Worm (Caenorhabditis elegans): ENCODE results near the gene srt-68.

srt-68 gene

DNA sequence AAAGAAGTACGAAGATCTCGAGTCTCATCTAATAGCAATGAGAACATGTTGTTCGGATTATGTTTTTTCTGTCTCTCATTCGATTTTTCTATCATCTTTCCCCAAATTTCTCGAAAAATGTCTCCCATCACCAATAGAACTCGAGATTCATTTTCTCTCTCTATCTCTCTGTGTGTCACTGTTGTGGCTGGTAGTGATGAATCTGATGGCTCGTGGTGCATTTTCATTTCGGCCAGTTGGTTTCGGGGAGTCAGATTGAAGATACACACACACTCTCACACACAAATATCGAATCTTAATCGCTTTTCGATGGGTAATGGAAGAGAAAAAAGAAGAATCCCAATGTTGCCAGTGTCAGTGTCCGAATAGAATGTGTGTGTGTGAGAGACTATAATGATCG, 44.0 kb upstream of the srt-68 start (continued):
- TF ChIP-seq lin-14 (GFP tag; optimal IDR thresholded peaks at IDR 0.05) (peak; percentile 81), mef-2 (tag; optimal IDR thresholded peaks at IDR 0.05) (no peak), C34B4.2 (tag; optimal IDR thresholded peaks at IDR 0.05) (no peak), nhr-12 (tag; optimal IDR thresholded peaks at IDR 0.05) (no peak), nhr-71 (tag; optimal IDR thresholded peaks at IDR 0.05) (peak; percentile 72), lin-15B (tag; optimal IDR thresholded peaks at IDR 0.05) (no peak), dpl-1 (GFP tag; optimal IDR thresholded peaks at IDR 0.05) (no peak), fos-1 (tag; optimal IDR thresholded peaks at IDR 0.05) (no peak), ces-1 (GFP tag; optimal IDR thresholded peaks at IDR 0.05) (no peak), skn-1 (tag; optimal IDR thresholded peaks at IDR 0.05) (no peak), C16A3.4 (tag; optimal IDR thresholded peaks at IDR 0.05) (no peak), snu-23 (GFP tag; optimal IDR thresholded peaks at IDR 0.05) (peak; percentile 36), irx-1 (tag; optimal IDR thresholded peaks at IDR 0.05) (no peak), nhr-77 (tag; optimal IDR thresholded peaks at IDR 0.05) (no peak), fkh-4 (tag; optimal IDR thresholded peaks at IDR 0.05; ENCODE audit: borderline replicate concordance) (peak; percentile 53), mdl-1 (tag; optimal IDR thresholded peaks at IDR 0.05) (peak in 1 of 2 experiments; percentile 56)

DNA sequence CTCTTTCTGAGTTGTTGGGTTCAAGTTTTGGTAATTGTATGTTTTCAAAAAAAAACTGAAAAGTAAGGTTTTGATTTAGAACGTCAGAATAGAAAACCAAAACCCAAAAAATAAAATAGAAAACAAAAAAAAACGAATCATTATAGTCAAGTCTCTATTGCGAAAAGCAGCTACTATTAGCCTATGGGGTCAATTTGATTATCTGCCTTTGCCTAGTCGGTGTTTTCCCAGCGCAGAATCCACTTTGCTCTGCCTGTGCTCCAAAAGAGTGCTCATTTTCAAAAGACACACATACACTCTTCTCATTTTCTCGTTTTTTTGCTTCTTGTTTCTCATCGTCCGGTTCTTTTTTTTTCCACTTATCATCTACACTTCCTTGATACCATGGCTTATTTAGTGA, 36.8 kb upstream of the srt-68 start:
- TF ChIP-seq ceh-63 (GFP tag; optimal IDR thresholded peaks at IDR 0.05) (no peak), lin-15B (tag; optimal IDR thresholded peaks at IDR 0.05) (no peak), aly-2 (tag; optimal IDR thresholded peaks at IDR 0.05) (no peak), dpl-1 (GFP tag; optimal IDR thresholded peaks at IDR 0.05) (no peak), hlh-17 (GFP tag; optimal IDR thresholded peaks at IDR 0.05; ENCODE audit: borderline replicate concordance) (no peak), ama-1 (optimal IDR thresholded peaks at IDR 0.05) (no peak), pax-3 (tag; optimal IDR thresholded peaks at IDR 0.05) (no peak), tlp-1 (tag; optimal IDR thresholded peaks at IDR 0.05) (no peak), fos-1 (tag; optimal IDR thresholded peaks at IDR 0.05) (no peak), nhr-28 (tag; optimal IDR thresholded peaks at IDR 0.05) (no peak), swsn-7 (tag; optimal IDR thresholded peaks at IDR 0.05) (no peak), jun-1 (tag; optimal IDR thresholded peaks at IDR 0.05) (no peak), ces-1 (GFP tag; optimal IDR thresholded peaks at IDR 0.05) (no peak), nhr-90 (tag; optimal IDR thresholded peaks at IDR 0.05; ENCODE audit: poor library complexity) (no peak), nhr-77 (tag; optimal IDR thresholded peaks at IDR 0.05) (no peak)

DNA sequence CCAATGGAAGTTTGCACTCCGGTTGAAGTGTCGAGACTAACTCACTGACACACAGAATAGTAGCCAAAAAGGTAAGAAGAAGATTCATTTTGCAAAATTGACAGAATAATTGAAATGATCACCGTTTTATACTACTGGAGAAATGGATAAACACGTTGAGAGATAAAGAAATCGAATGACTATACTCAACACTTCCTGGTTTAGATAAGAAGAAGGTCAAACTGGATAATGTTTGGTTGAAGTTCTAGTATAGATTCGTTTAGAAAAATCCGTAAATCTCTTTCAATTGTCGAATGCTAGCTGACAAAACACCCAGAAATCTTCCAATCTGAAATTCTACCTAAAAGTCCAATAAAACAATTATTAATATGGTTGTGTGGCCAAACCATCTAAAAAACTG, 35.4 kb upstream of the srt-68 start, which contains the start of gene Y49G5A.1:
TSS of gene Y49G5A.1 (minus strand) at position 101 of the 400 bp plus-strand sequence.
- TF ChIP-seq mef-2 (tag; optimal IDR thresholded peaks at IDR 0.05) (no peak), nhr-19 (GFP tag; conservative IDR thresholded peaks at IDR 0.05) (no peak), ztf-11 (tag; optimal IDR thresholded peaks at IDR 0.05) (no peak), C04F5.9 (tag; optimal IDR thresholded peaks at IDR 0.05) (no peak), nhr-47 (tag; optimal IDR thresholded peaks at IDR 0.05) (no peak), aly-2 (tag; optimal IDR thresholded peaks at IDR 0.05) (no peak)

DNA sequence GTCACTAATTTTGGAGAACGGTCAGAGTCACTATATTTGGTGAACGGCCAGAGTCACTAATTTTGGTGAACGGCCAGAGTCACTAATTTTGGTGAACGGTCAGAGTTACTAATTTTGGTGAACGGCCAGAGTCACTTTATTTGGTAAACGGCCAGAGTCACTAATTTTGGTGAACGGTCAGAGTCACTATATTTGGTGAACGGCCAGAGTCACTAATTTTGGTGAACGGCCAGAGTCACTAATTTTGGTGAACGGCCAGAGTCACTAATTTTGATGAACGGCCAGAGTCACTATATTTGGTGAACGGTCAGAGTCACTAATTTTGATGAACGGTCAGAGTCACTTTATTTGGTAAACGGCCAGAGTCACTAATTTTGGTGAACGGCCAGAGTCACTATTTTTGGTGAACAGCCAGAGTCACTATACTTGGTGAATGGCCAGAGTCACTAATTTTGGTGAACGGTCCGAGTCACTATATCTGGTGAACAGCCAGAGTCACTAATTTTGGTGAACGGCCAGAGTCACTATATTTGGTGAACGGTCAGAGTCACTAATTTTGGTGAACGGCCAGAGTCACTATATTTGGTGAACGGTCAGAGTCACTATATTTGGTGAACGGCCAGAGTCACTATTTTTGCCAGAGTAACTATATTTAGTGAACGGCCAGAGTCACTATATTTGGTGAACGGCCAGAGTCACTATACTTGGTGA, 32.5 kb upstream of the srt-68 start:
- TF ChIP-seq ceh-8 (GFP tag; optimal IDR thresholded peaks at IDR 0.05): peak; percentile 35
- TF ChIP-seq ceh-63 (GFP tag; optimal IDR thresholded peaks at IDR 0.05): peak; percentile 46

DNA sequence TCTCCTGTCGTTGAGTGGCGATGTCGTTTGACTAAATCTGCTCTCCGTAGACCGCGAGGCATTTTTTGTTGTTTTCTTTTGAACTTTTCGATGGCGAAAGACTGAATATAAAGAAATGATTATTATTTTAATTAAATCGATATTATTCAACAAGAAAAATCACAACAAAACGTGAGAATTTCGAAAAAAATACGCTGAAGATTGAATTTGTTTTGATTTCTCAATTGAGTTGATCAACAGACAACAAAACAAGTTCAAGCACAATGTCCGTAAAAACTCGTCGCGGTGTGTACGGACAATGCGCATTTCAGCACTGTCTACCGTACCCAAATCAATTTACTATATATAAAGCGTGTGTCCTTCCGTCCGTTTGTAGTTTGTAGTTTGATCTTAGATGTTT, 26.1 kb upstream of the srt-68 start, which contains the start of gene B0238.9:
TSS of gene B0238.9 (minus strand) at position 101 of the 400 bp plus-strand sequence.
- TF ChIP-seq C34B4.2 (tag; optimal IDR thresholded peaks at IDR 0.05): no peak
- no peak for TF ChIP-seq efl-1 (optimal IDR thresholded peaks at IDR 0.05)
- TF ChIP-seq efl-1 (GFP tag; optimal IDR thresholded peaks at IDR 0.05 in 1 of 2): no peak
- TF ChIP-seq nhr-77 (tag; optimal IDR thresholded peaks at IDR 0.05): no peak

Measured in whole organism, L1 larva.